Worm (Caenorhabditis elegans) whole organism, L2 larva: ENCODE data around the gene F35A5.1.

Experiments
- C34F6.9 ChIP-seq: fragments of 150-350 bp; optimal IDR thresholded peaks from 2 replicates; lab custom pipeline; 2014; ENCODE audit warnings: missing biosample characterization, missing genetic modification characterization
- F13H6.1 ChIP-seq: sonication (generic microtip); optimal IDR thresholded peaks from 2 replicates; lab custom pipeline; 2016; ENCODE audit warnings: missing genetic modification characterization, missing compliant biosample characterization
- R02D3.7 ChIP-seq: fragments of 150-350 bp; optimal IDR thresholded peaks from 2 replicates; lab custom pipeline; 2014; ENCODE audit warnings: missing biosample characterization, missing genetic modification characterization
- ZK546.5 ChIP-seq: sonication (generic microtip); optimal IDR thresholded peaks from 2 replicates; lab custom pipeline; 2017; ENCODE audit warnings: missing biosample characterization, missing genetic modification characterization
- alr-1 ChIP-seq: fragments of 150-350 bp; optimal IDR thresholded peaks from 2 replicates; lab custom pipeline; 2014; ENCODE audit warnings: missing biosample characterization, missing genetic modification characterization
- ama-1 ChIP-seq: fragments of 150-350 bp; optimal IDR thresholded peaks from 2 replicates; lab custom pipeline; 2018; ENCODE audit warnings: inconsistent platforms
- blmp-1 ChIP-seq: sonication (generic microtip); optimal IDR thresholded peaks from 2 replicates; lab custom pipeline; 2017; ENCODE audit warnings: missing genetic modification characterization, mild to moderate bottlenecking, missing compliant biosample characterization, antibody characterized with exemption, moderate library complexity; ENCODE audit not compliant: insufficient read depth
- ceh-16 ChIP-seq: fragments of 150-350 bp; optimal IDR thresholded peaks from 2 replicates; lab custom pipeline; 2014; ENCODE audit warnings: missing biosample characterization, missing genetic modification characterization
- ceh-82 ChIP-seq: fragments of 150-350 bp; optimal IDR thresholded peaks from 2 replicates; lab custom pipeline; 2014; ENCODE audit warnings: missing biosample characterization, missing genetic modification characterization
- crh-2 ChIP-seq: sonication (generic microtip); optimal IDR thresholded peaks from 2 replicates; lab custom pipeline; 2017; ENCODE audit warnings: missing biosample characterization, missing genetic modification characterization
- dmd-4 ChIP-seq: sonication (generic microtip); optimal IDR thresholded peaks from 2 replicates; lab custom pipeline; 2017; ENCODE audit warnings: missing biosample characterization, missing genetic modification characterization
- elt-3 ChIP-seq: sonication (generic microtip); optimal IDR thresholded peaks from 2 replicates; lab custom pipeline; 2017; ENCODE audit warnings: missing biosample characterization, missing genetic modification characterization
- fos-1 ChIP-seq: fragments of 150-350 bp; optimal IDR thresholded peaks from 2 replicates; lab custom pipeline; 2014; ENCODE audit warnings: missing biosample characterization, missing genetic modification characterization
- gmeb-1 ChIP-seq: fragments of 150-350 bp; optimal IDR thresholded peaks from 2 replicates; lab custom pipeline; 2014; ENCODE audit warnings: missing biosample characterization, missing genetic modification characterization
- lin-11 ChIP-seq: fragments of 150-350 bp; sonication (generic microtip); optimal IDR thresholded peaks from 2 replicates; lab custom pipeline; 2014; ENCODE audit warnings: missing biosample characterization, missing genetic modification characterization, inconsistent platforms, mixed read lengths
- lsy-2 ChIP-seq, 2 experiments: fragments of 150-350 bp in 1 of 2; sonication (generic microtip) in 1 of 2; optimal IDR thresholded peaks; 2 replicates each; lab custom pipeline; 2014 to 2017; ENCODE audit warnings: missing biosample characterization in 2 of 2, missing genetic modification characterization in 2 of 2
- mab-5 ChIP-seq: fragments of 150-350 bp; optimal IDR thresholded peaks from 2 replicates; lab custom pipeline; 2014; ENCODE audit warnings: missing biosample characterization, missing genetic modification characterization
- mbf-1 ChIP-seq: sonication (generic microtip); optimal IDR thresholded peaks from 2 replicates; lab custom pipeline; 2017; ENCODE audit warnings: missing biosample characterization, missing genetic modification characterization
- mdl-1 ChIP-seq, 2 experiments: fragments of 150-350 bp in 1 of 2; sonication (generic microtip) in 1 of 2; optimal IDR thresholded peaks; 2 replicates each; lab custom pipeline; 2017; ENCODE audit warnings: missing biosample characterization in 2 of 2, missing genetic modification characterization in 2 of 2
- nhr-129 ChIP-seq: fragments of 150-350 bp; optimal IDR thresholded peaks from 2 replicates; lab custom pipeline; 2014; ENCODE audit warnings: missing biosample characterization, missing genetic modification characterization
- nhr-21 ChIP-seq: fragments of 150-350 bp; optimal IDR thresholded peaks from 2 replicates; lab custom pipeline; 2014; ENCODE audit warnings: missing biosample characterization, missing genetic modification characterization
- nhr-23 ChIP-seq: fragments of 150-350 bp; optimal IDR thresholded peaks from 2 replicates; lab custom pipeline; 2014; ENCODE audit warnings: missing biosample characterization, missing genetic modification reagents, missing genetic modification characterization
- nhr-6 ChIP-seq: fragments of 150-350 bp; optimal IDR thresholded peaks from 2 replicates; lab custom pipeline; 2014; ENCODE audit warnings: missing biosample characterization, missing genetic modification characterization
- sem-4 ChIP-seq: fragments of 150-350 bp; optimal IDR thresholded peaks from 2 replicates; lab custom pipeline; 2014; ENCODE audit warnings: missing biosample characterization, missing genetic modification reagents, missing genetic modification characterization
- sma-9 ChIP-seq, 2 experiments: fragments of 150-350 bp in 1 of 2; sonication (generic microtip) in 1 of 2; optimal IDR thresholded peaks; 2 replicates each; lab custom pipeline; 2014 to 2016; ENCODE audit warnings: missing genetic modification characterization in 2 of 2, mild to moderate bottlenecking in 1 of 2, missing biosample characterization in 1 of 2, missing compliant biosample characterization in 1 of 2, missing genetic modification reagents in 1 of 2, moderate library complexity in 1 of 2
- unc-39 ChIP-seq: fragments of 150-350 bp; optimal IDR thresholded peaks from 2 replicates; lab custom pipeline; 2014; ENCODE audit warnings: missing biosample characterization, missing genetic modification characterization
- unc-55 ChIP-seq: fragments of 150-350 bp; sonication (generic microtip); optimal IDR thresholded peaks from 3 replicates; lab custom pipeline; 2014; ENCODE audit warnings: missing biosample characterization, missing genetic modification reagents, missing genetic modification characterization
- unc-62 ChIP-seq: fragments of 150-350 bp; optimal IDR thresholded peaks from 2 replicates; lab custom pipeline; 2014; ENCODE audit warnings: missing biosample characterization, missing genetic modification reagents, missing genetic modification characterization
- zag-1 ChIP-seq: fragments of 150-350 bp; optimal IDR thresholded peaks from 2 replicates; lab custom pipeline; 2014; ENCODE audit warnings: missing biosample characterization, missing genetic modification characterization
- ztf-11 ChIP-seq: sonication (generic microtip); optimal IDR thresholded peaks from 2 replicates; lab custom pipeline; 2017; ENCODE audit warnings: missing biosample characterization, missing genetic modification characterization
- ztf-4 ChIP-seq: fragments of 150-350 bp; optimal IDR thresholded peaks from 2 replicates; lab custom pipeline; 2014; ENCODE audit warnings: missing biosample characterization, missing genetic modification characterization

Gene F35A5.1

DNA sequence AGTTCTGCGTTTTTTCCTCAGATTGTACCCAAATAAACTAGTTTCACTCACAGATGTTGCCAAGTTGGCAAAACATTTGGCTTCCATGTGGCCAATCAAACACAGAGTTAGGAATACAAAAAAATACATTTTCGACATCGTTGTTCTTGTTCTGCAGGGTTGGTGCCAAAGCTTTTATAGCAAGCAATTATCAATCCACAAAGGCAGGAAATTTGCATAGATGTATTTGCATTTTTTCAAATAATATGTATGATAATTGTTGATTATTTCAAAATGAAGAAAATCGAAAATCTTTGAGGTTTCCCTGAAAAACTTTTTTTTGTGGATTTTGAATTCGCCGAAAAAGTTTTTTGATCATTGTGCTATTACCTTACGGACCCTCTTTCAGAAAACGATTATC is 44.9 kb upstream of the F35A5.1 start, which contains the start of gene T14G12.11:
Gene T14G12.11 (minus strand): TSS at position 138 of the 400 bp plus-strand sequence.
- TF ChIP-seq unc-39 (tag; lab: Kevin White, UChicago) (no peak), dmd-4 (no peak), ztf-4 (tag; lab: Kevin White, UChicago) (no peak), mbf-1 (tag; lab: Kevin White, UChicago) (no peak), lsy-2 (tag; optimal IDR thresholded peaks at IDR 0.05; lab: Kevin White, UChicago) (no peak), unc-55 (no peak), ceh-16 (tag; lab: Kevin White, UChicago) (no peak), F13H6.1 (tag; lab: Kevin White, UChicago) (no peak), sma-9 (GFP tag; optimal IDR thresholded peaks at IDR 0.05; lab: Kevin White, UChicago) (no peak), sma-9 (tag; optimal IDR thresholded peaks at IDR 0.05; lab: Kevin White, UChicago) (no peak), R02D3.7 (no peak), mab-5 (no peak), C34F6.9 (tag; lab: Kevin White, UChicago) (no peak), alr-1 (tag; lab: Kevin White, UChicago) (no peak), crh-2 (tag; lab: Kevin White, UChicago) (no peak)

ce11 chrX:3764295-3764694 is 43.0 kb upstream of the F35A5.1 start, which contains the start of gene F47B7.3:
TSS of gene F47B7.3 (minus strand) at chrX:3764395.
- TF ChIP-seq alr-1 (tag; lab: Kevin White, UChicago), result no peak
- TF ChIP-seq crh-2 (tag; lab: Kevin White, UChicago), result no peak
- no peak for TF ChIP-seq ZK546.5
- TF ChIP-seq unc-62 (GFP tag; lab: Kevin White, UChicago), result no peak
- TF ChIP-seq ztf-11 (tag; lab: Kevin White, UChicago), result no peak
- TF ChIP-seq F13H6.1 (tag; lab: Kevin White, UChicago), result no peak
- TF ChIP-seq mdl-1 (tag; optimal IDR thresholded peaks at IDR 0.05; lab: Kevin White, UChicago), result no peak
- no peak for TF ChIP-seq nhr-129 (tag; lab: Kevin White, UChicago)
- no peak for TF ChIP-seq sem-4 (tag; lab: Kevin White, UChicago)
- no peak for TF ChIP-seq nhr-23 (tag; lab: Kevin White, UChicago)
- TF ChIP-seq lsy-2 (tag; optimal IDR thresholded peaks at IDR 0.05; lab: Kevin White, UChicago), result no peak

ce11 chrX:3766552-3766951 is 40.7 kb upstream of the F35A5.1 start, which contains the start of gene F47B7.4:
TSS of gene F47B7.4 (minus strand) at chrX:3766652.
- no peak for TF ChIP-seq lin-11 (tag; lab: Kevin White, UChicago)
- no peak for TF ChIP-seq ztf-11 (tag; lab: Kevin White, UChicago)
- no peak for TF ChIP-seq nhr-21 (tag; lab: Kevin White, UChicago)
- TF ChIP-seq F13H6.1 (tag; lab: Kevin White, UChicago), result no peak
- TF ChIP-seq ama-1 (lab: Kevin White, UChicago), result no peak
- TF ChIP-seq unc-39 (tag; lab: Kevin White, UChicago), result no peak

ce11 chrX:3768717-3769116 is 38.5 kb upstream of the F35A5.1 start, which contains the start of gene F47B7.5:
TSS of gene F47B7.5 (minus strand) at chrX:3768817.
- TF ChIP-seq nhr-6 (tag; lab: Kevin White, UChicago) (no peak), ceh-82 (tag; lab: Kevin White, UChicago) (no peak), blmp-1 (tag; lab: Kevin White, UChicago) (no peak)

DNA sequence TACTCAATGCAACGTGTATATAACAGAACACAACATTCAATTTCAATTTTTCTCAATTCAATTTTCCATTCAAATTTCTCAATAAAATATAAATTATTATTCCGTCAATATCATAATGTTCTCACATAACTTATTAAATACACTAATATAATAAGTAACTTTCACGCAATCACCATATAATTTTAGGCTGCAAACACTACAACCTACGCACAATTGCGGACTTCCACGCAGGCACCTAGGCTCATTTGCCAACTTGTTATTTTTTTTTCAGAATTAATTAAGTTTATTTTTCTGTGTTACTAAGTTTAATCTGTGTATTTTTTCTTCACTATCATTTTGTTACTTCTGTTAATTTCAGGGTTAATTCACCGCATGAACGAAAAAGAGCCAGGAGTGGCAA is 34.9 kb upstream of the F35A5.1 start, which contains the start of gene F47B7.2:
Gene F47B7.2 (plus strand): TSS at position 358 of the 400 bp plus-strand sequence.
- TF ChIP-seq zag-1 (tag; lab: Kevin White, UChicago) (no peak), C34F6.9 (tag; lab: Kevin White, UChicago) (peak; percentile 57), fos-1 (tag; lab: Kevin White, UChicago) (peak; percentile 13), ztf-11 (tag; lab: Kevin White, UChicago) (no peak), nhr-6 (tag; lab: Kevin White, UChicago) (no peak), unc-62 (GFP tag; lab: Kevin White, UChicago) (no peak), gmeb-1 (tag; lab: Kevin White, UChicago) (peak; percentile 38), elt-3 (tag; lab: Kevin White, UChicago) (no peak), unc-55 (peak; percentile 64), sem-4 (tag; lab: Kevin White, UChicago) (peak; percentile 15), lsy-2 (tag; optimal IDR thresholded peaks at IDR 0.05; lab: Kevin White, UChicago) (peak in 1 of 2 experiments; percentile 21), sma-9 (GFP tag; optimal IDR thresholded peaks at IDR 0.05; lab: Kevin White, UChicago) (peak; percentile 19), sma-9 (tag; optimal IDR thresholded peaks at IDR 0.05; lab: Kevin White, UChicago) (no peak), crh-2 (tag; lab: Kevin White, UChicago) (peak; percentile 17)
- TF ChIP-seq, all 48 proteins: peak for 8
